Comparison of ENCODE assay signal across 2 fruit fly cellular contexts in genomic region chr3L:10664511-10665062, dm6.
TF ChIP-seq lines count a peak whose summit lies in the region.

simj (plus strand) TSS chr3L:10664739.

TF ChIP-seq in whole organism, embryonic, 481 proteins besides CTCF, POLR2A, EP300 and RAD21 (continued from another document and continues in another):
- peak; percentile 80; the same call in 1 of the 3 replicates for TF ChIP-seq zen2 (GFP tag; IDR thresholded peaks at IDR 0.05; lab: Robert Waterston, UW; ENCODE audit: partially characterized antibody)
- TF ChIP-seq ranshi (GFP tag; IDR thresholded peaks at IDR 0.05; lab: Robert Waterston, UW): peak; percentile 66; the same call in 1 of the 2 replicates
- TF ChIP-seq HLH3B (GFP tag; IDR thresholded peaks at IDR 0.05; lab: Robert Waterston, UW): no peak; the same call in 1 of the 2 replicates
- TF ChIP-seq CG12769 (tag; optimal IDR thresholded peaks at IDR 0.05; lab: Kevin White, UChicago): peak; percentile 84
- no peak for TF ChIP-seq D (optimal IDR thresholded peaks at IDR 0.05; lab: Kevin White, UChicago)
- peak; percentile 58 for TF ChIP-seq D (GFP tag; optimal IDR thresholded peaks at IDR 0.05; lab: Kevin White, UChicago)
- TF ChIP-seq dpn (GFP tag; optimal IDR thresholded peaks at IDR 0.05; lab: Kevin White, UChicago): peak; percentile 38 to 49
- TF ChIP-seq CG33557 (GFP tag; optimal IDR thresholded peaks at IDR 0.05; lab: Kevin White, UChicago): no peak
- TF ChIP-seq CG42726 (GFP tag; IDR thresholded peaks at IDR 0.05; lab: Robert Waterston, UW; ENCODE audit: partially characterized antibody): peak; percentile 94
- no peak for TF ChIP-seq pan (optimal IDR thresholded peaks at IDR 0.05; lab: Kevin White, UChicago)
- TF ChIP-seq pan (GFP tag; optimal IDR thresholded peaks at IDR 0.05 in 1 of 2, IDR thresholded peaks at IDR 0.05 in 1 of 2): peak in 1 of 2 experiments; percentile 27
- peak; percentile 53 for TF ChIP-seq p53 (GFP tag; optimal IDR thresholded peaks at IDR 0.05; lab: Kevin White, UChicago)
- TF ChIP-seq lov (optimal IDR thresholded peaks at IDR 0.05; lab: Kevin White, UChicago): no peak
- TF ChIP-seq lov (GFP tag; IDR thresholded peaks at IDR 0.05; lab: Robert Waterston, UW): no peak
- no peak for TF ChIP-seq CG1602 (GFP tag; optimal IDR thresholded peaks at IDR 0.05; lab: Kevin White, UChicago)
- TF ChIP-seq CG7786 (GFP tag; optimal IDR thresholded peaks at IDR 0.05; lab: Kevin White, UChicago): peak; percentile 48
- peak; percentile 8 for TF ChIP-seq sima (GFP tag; optimal IDR thresholded peaks at IDR 0.05; lab: Kevin White, UChicago)
- TF ChIP-seq CG5245 (GFP tag; optimal IDR thresholded peaks at IDR 0.05; lab: Kevin White, UChicago): no peak
- TF ChIP-seq CG8281 (tag; optimal IDR thresholded peaks at IDR 0.05; lab: Kevin White, UChicago): no peak
- TF ChIP-seq CG1233 (GFP tag; optimal IDR thresholded peaks at IDR 0.05; lab: Kevin White, UChicago): peak; percentile 63
- TF ChIP-seq CG10654 (GFP tag; optimal IDR thresholded peaks at IDR 0.05; lab: Kevin White, UChicago): no peak
- peak; percentile 50 for TF ChIP-seq Myb (GFP tag; optimal IDR thresholded peaks at IDR 0.05; lab: Kevin White, UChicago)
- TF ChIP-seq pfk (GFP tag; optimal IDR thresholded peaks at IDR 0.05; lab: Kevin White, UChicago): peak; percentile 41
- TF ChIP-seq HmgZ (tag; optimal IDR thresholded peaks at IDR 0.05; lab: Kevin White, UChicago): peak; percentile 89
- TF ChIP-seq CG11560 (tag; IDR thresholded peaks at IDR 0.05; lab: Robert Waterston, UW): no peak
- no peak for TF ChIP-seq sisA (GFP tag; IDR thresholded peaks at IDR 0.05; lab: Robert Waterston, UW)
- TF ChIP-seq chn (GFP tag; optimal IDR thresholded peaks at IDR 0.05; lab: Kevin White, UChicago): peak; percentile 41
- TF ChIP-seq ftz-f1 (GFP tag; optimal IDR thresholded peaks at IDR 0.05; lab: Kevin White, UChicago): peak; percentile 14
- TF ChIP-seq tna (GFP tag; IDR thresholded peaks at IDR 0.05; lab: Robert Waterston, UW; ENCODE audit: partially characterized antibody): peak; percentile 84
- peak; percentile 3 for TF ChIP-seq Hand (GFP tag; optimal IDR thresholded peaks at IDR 0.05; lab: Kevin White, UChicago)
- TF ChIP-seq al (GFP tag; IDR thresholded peaks at IDR 0.05; lab: Robert Waterston, UW): no peak
- no peak for TF ChIP-seq Rx (GFP tag; IDR thresholded peaks at IDR 0.05; lab: Robert Waterston, UW)
- peak; percentile 7; the same call in 2 of the 3 replicates for TF ChIP-seq ken (GFP tag; IDR thresholded peaks at IDR 0.05; lab: Robert Waterston, UW)
- TF ChIP-seq abd-A (tag; optimal IDR thresholded peaks at IDR 0.05; lab: Kevin White, UChicago): peak; percentile 73
- TF ChIP-seq dmrt11E (tag; optimal IDR thresholded peaks at IDR 0.05; lab: Kevin White, UChicago): no peak
- TF ChIP-seq sd (tag; optimal IDR thresholded peaks at IDR 0.05; lab: Kevin White, UChicago): peak; percentile 59
- TF ChIP-seq CG18011 (GFP tag; optimal IDR thresholded peaks at IDR 0.05; lab: Kevin White, UChicago): no peak
- TF ChIP-seq Sry-β (GFP tag; optimal IDR thresholded peaks at IDR 0.05; lab: Kevin White, UChicago): no peak
- TF ChIP-seq Xbp1 (GFP tag; optimal IDR thresholded peaks at IDR 0.05; lab: Kevin White, UChicago): peak; percentile 49
- TF ChIP-seq caup (GFP tag; optimal IDR thresholded peaks at IDR 0.05; lab: Kevin White, UChicago; ENCODE audit: severe bottlenecking): peak; percentile 65
- no peak for TF ChIP-seq CG8765 (GFP tag; IDR thresholded peaks at IDR 0.05; lab: Robert Waterston, UW)
- TF ChIP-seq pb (GFP tag; optimal IDR thresholded peaks at IDR 0.05; lab: Kevin White, UChicago): peak; percentile 10
- no peak for TF ChIP-seq CG10321 (GFP tag; IDR thresholded peaks at IDR 0.05; lab: Robert Waterston, UW)
- TF ChIP-seq trh (GFP tag; optimal IDR thresholded peaks at IDR 0.05; lab: Kevin White, UChicago): no peak
- no peak; the same call in none of the 2 replicates for TF ChIP-seq Dref (GFP tag; IDR thresholded peaks at IDR 0.05; lab: Robert Waterston, UW)
- TF ChIP-seq ci (GFP tag; IDR thresholded peaks at IDR 0.05; lab: Robert Waterston, UW): peak; percentile 81
- TF ChIP-seq lola (GFP tag; optimal IDR thresholded peaks at IDR 0.05; lab: Kevin White, UChicago): peak in 1 of 3 experiments; percentile 41
- peak; percentile 74 for TF ChIP-seq Lhr (GFP tag; optimal IDR thresholded peaks at IDR 0.05; lab: Kevin White, UChicago)
- TF ChIP-seq ab (GFP tag; optimal IDR thresholded peaks at IDR 0.05; lab: Kevin White, UChicago): no peak
- TF ChIP-seq Sry-δ (GFP tag; optimal IDR thresholded peaks at IDR 0.05; lab: Kevin White, UChicago): peak; percentile 99
- no peak for TF ChIP-seq CG17612 (GFP tag; IDR thresholded peaks at IDR 0.05; lab: Robert Waterston, UW)
- peak; percentile 61 for TF ChIP-seq Nf-YC (tag; optimal IDR thresholded peaks at IDR 0.05; lab: Kevin White, UChicago)
- peak; percentile 90 for TF ChIP-seq CG34224 (GFP tag; IDR thresholded peaks at IDR 0.05; lab: Robert Waterston, UW; ENCODE audit: partially characterized antibody)
- peak; percentile 58 for TF ChIP-seq CG31365 (tag; optimal IDR thresholded peaks at IDR 0.05; lab: Kevin White, UChicago)
- no peak for TF ChIP-seq disco-r (GFP tag; optimal IDR thresholded peaks at IDR 0.05; lab: Kevin White, UChicago)
- TF ChIP-seq HLH4C (GFP tag; IDR thresholded peaks at IDR 0.05; lab: Robert Waterston, UW; ENCODE audit: partially characterized antibody): peak; percentile 72; the same call in 2 of the 3 replicates
- TF ChIP-seq slbo (GFP tag; IDR thresholded peaks at IDR 0.05; lab: Robert Waterston, UW): peak; percentile 51
- peak; percentile 57; the same call in 1 of the 3 replicates for TF ChIP-seq so (GFP tag; IDR thresholded peaks at IDR 0.05; lab: Robert Waterston, UW)
- TF ChIP-seq Doc2 (GFP tag; IDR thresholded peaks at IDR 0.05; lab: Robert Waterston, UW): no peak
- TF ChIP-seq CG15696 (tag; optimal IDR thresholded peaks at IDR 0.05; lab: Kevin White, UChicago): peak; percentile 6
- TF ChIP-seq CG33213 (GFP tag; optimal IDR thresholded peaks at IDR 0.05; lab: Kevin White, UChicago): peak; percentile 69
- TF ChIP-seq lilli (GFP tag; optimal IDR thresholded peaks at IDR 0.05; lab: Kevin White, UChicago): peak; percentile 66
- peak; percentile 67 for TF ChIP-seq sqz (GFP tag; optimal IDR thresholded peaks at IDR 0.05; lab: Kevin White, UChicago)
- TF ChIP-seq phol (tag; optimal IDR thresholded peaks at IDR 0.05; lab: Kevin White, UChicago): peak; percentile 24
- peak; percentile 72 for TF ChIP-seq inv (GFP tag; IDR thresholded peaks at IDR 0.05; lab: Robert Waterston, UW; ENCODE audit: partially characterized antibody)

TF ChIP-seq in whole organism, prepupa, 60 proteins besides CTCF, POLR2A, EP300 and RAD21 (continued from another document):
- TF ChIP-seq vri (GFP tag; optimal IDR thresholded peaks at IDR 0.05; lab: Kevin White, UChicago): peak; percentile 60
- peak; percentile 56 for TF ChIP-seq net (GFP tag; optimal IDR thresholded peaks at IDR 0.05; lab: Kevin White, UChicago)
- peak; percentile 96 for TF ChIP-seq fkh (GFP tag; optimal IDR thresholded peaks at IDR 0.05; lab: Kevin White, UChicago)
- TF ChIP-seq spab (GFP tag; optimal IDR thresholded peaks at IDR 0.05; lab: Kevin White, UChicago): no peak
- peak; percentile 13 for TF ChIP-seq Blimp-1 (GFP tag; optimal IDR thresholded peaks at IDR 0.05; lab: Kevin White, UChicago)
- TF ChIP-seq dac (GFP tag; optimal IDR thresholded peaks at IDR 0.05; lab: Kevin White, UChicago): no peak
